Fruit fly (Drosophila melanogaster): ENCODE measurements around the gene ush.

The ush gene

dm6 chr2L:427338-428234, 48.4 kb upstream of the ush start (continued):
- TF ChIP-seq CG12071 (GFP tag; optimal IDR thresholded peaks at IDR 0.05), result no peak
- TF ChIP-seq CG17385 (GFP tag; optimal IDR thresholded peaks at IDR 0.05), result peak; percentile 5
- TF ChIP-seq trh (GFP tag; optimal IDR thresholded peaks at IDR 0.05), result no peak
- TF ChIP-seq zen2 (GFP tag; IDR thresholded peaks at IDR 0.05; ENCODE audit: partially characterized antibody), result no peak
- TF ChIP-seq CG6175 (GFP tag; IDR thresholded peaks at IDR 0.05), result no peak
- TF ChIP-seq CG3281 (GFP tag; optimal IDR thresholded peaks at IDR 0.05), result no peak
- no peak for TF ChIP-seq E2f2 (GFP tag; IDR thresholded peaks at IDR 0.05)
- TF ChIP-seq Blimp-1 (GFP tag; optimal IDR thresholded peaks at IDR 0.05), result peak; percentile 23
- TF ChIP-seq CG9215 (GFP tag; IDR thresholded peaks at IDR 0.05), result no peak
- TF ChIP-seq sens (GFP tag), result peak; percentile 76
- TF ChIP-seq CG33557 (GFP tag; optimal IDR thresholded peaks at IDR 0.05), result no peak
- TF ChIP-seq CG10565 (GFP tag; optimal IDR thresholded peaks at IDR 0.05), result no peak
- TF ChIP-seq Camta (GFP tag; optimal IDR thresholded peaks at IDR 0.05), result no peak
- peak; percentile 22 for TF ChIP-seq CG4424 (GFP tag; optimal IDR thresholded peaks at IDR 0.05)
- peak; percentile 54; the same call in 1 of the 3 replicates for TF ChIP-seq zfh1 (GFP tag; IDR thresholded peaks at IDR 0.05)
- TF ChIP-seq nom (GFP tag; optimal IDR thresholded peaks at IDR 0.05), result peak; percentile 94
- TF ChIP-seq dysf (GFP tag; IDR thresholded peaks at IDR 0.05), result no peak
- no peak for TF ChIP-seq CG15601 (tag; optimal IDR thresholded peaks at IDR 0.05)
- no peak for TF ChIP-seq Hr3 (GFP tag; optimal IDR thresholded peaks at IDR 0.05)
- no peak for TF ChIP-seq HLHmδ (GFP tag; optimal IDR thresholded peaks at IDR 0.05)
- TF ChIP-seq croc (GFP tag; conservative IDR thresholded peaks at IDR 0.05), result no peak
- TF ChIP-seq HmgZ (tag; optimal IDR thresholded peaks at IDR 0.05), result no peak
- TF ChIP-seq fd3F (GFP tag; optimal IDR thresholded peaks at IDR 0.05), result no peak
- TF ChIP-seq CG3163 (GFP tag; optimal IDR thresholded peaks at IDR 0.05), result no peak
- TF ChIP-seq Oli (tag; optimal IDR thresholded peaks at IDR 0.05), result no peak
- TF ChIP-seq CG1832 (GFP tag; optimal IDR thresholded peaks at IDR 0.05), result no peak
- TF ChIP-seq jigr1 (GFP tag; IDR thresholded peaks at IDR 0.05), result no peak
- TF ChIP-seq CG6654 (GFP tag; optimal IDR thresholded peaks at IDR 0.05), result no peak
- no peak for TF ChIP-seq yki (optimal IDR thresholded peaks at IDR 0.05)
- no peak for TF ChIP-seq crp (GFP tag; optimal IDR thresholded peaks at IDR 0.05)
- TF ChIP-seq unc-4 (GFP tag; IDR thresholded peaks at IDR 0.05; ENCODE audit: partially characterized antibody), result no peak
- no peak for TF ChIP-seq Taf1 (GFP tag; IDR thresholded peaks at IDR 0.05)
- TF ChIP-seq C15 (GFP tag; IDR thresholded peaks at IDR 0.05), result no peak
- no peak for TF ChIP-seq pum (GFP tag; optimal IDR thresholded peaks at IDR 0.05)
- no peak for TF ChIP-seq nau (GFP tag; optimal IDR thresholded peaks at IDR 0.05)
- no peak for TF ChIP-seq trem (tag; optimal IDR thresholded peaks at IDR 0.05)
- no peak for TF ChIP-seq Aef1 (GFP tag; IDR thresholded peaks at IDR 0.05)
- TF ChIP-seq Med (GFP tag), result peak; percentile 44
- no peak for TF ChIP-seq CG15073 (GFP tag; optimal IDR thresholded peaks at IDR 0.05)
- TF ChIP-seq CG10147 (GFP tag; optimal IDR thresholded peaks at IDR 0.05), result no peak
- no peak for TF ChIP-seq bowl (GFP tag; IDR thresholded peaks at IDR 0.05)
- no peak for TF ChIP-seq sna (GFP tag; IDR thresholded peaks at IDR 0.05; ENCODE audit: partially characterized antibody)
- TF ChIP-seq CG14710 (tag; optimal IDR thresholded peaks at IDR 0.05), result peak; percentile 4
- TF ChIP-seq sima (GFP tag; optimal IDR thresholded peaks at IDR 0.05), result no peak
- no peak for TF ChIP-seq tll (GFP tag; optimal IDR thresholded peaks at IDR 0.05)
- TF ChIP-seq CG34224 (GFP tag; IDR thresholded peaks at IDR 0.05; ENCODE audit: partially characterized antibody), result no peak
- TF ChIP-seq CG17612 (GFP tag; IDR thresholded peaks at IDR 0.05), result no peak
- TF ChIP-seq CG4360 (GFP tag; IDR thresholded peaks at IDR 0.05), result no peak
- no peak for TF ChIP-seq hb (GFP tag; IDR thresholded peaks at IDR 0.05; ENCODE audit: partially characterized antibody)

Data from whole organism, embryonic.